Worm (Caenorhabditis elegans): Measurements from ENCODE around the gene lys-3.

DNA sequence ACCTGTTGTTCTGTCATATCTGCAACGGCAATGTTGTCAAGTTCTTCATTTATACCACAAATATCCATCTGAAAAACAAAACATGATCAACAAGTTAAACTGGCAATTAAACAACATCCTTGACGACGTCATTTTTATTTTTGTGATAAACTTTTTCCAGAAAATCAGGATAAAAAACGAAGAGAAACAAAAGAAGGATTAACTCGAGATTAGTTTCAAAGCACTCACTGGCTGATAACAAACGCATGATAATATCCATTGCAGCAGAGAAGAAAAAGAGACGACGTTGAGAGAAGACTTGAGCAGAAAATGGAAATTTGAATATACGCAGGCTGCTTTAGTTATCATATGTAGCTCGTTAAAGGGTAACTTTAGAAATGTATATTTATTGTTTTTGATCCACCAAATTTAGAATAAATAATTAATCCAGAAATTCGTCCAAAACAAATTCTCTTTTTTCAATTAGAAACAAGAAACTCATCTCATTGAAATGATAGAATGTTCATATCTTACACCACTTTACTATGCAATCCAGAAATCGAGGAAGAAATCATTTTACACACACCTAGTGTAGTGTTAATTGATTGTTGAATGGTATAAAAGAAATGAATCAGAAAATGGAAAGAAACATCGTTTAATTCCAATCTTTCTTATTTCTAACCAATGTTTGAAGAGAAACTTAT, 42.1 kb downstream of the lys-3 start, which contains the start of the genes C12D8.21 and col-148:
- TF ChIP-seq nhr-76 (tag; optimal IDR thresholded peaks at IDR 0.05), result no peak
- no peak for TF ChIP-seq sptf-1 (tag; optimal IDR thresholded peaks at IDR 0.05)
- no peak for TF ChIP-seq nhr-28 (tag; optimal IDR thresholded peaks at IDR 0.05)
- TF ChIP-seq lsy-2 (tag; optimal IDR thresholded peaks at IDR 0.05), result no peak
- TF ChIP-seq unc-62 (GFP tag; optimal IDR thresholded peaks at IDR 0.05), result no peak
- TF ChIP-seq pha-4 (tag; optimal IDR thresholded peaks at IDR 0.05), result no peak
- no peak for TF ChIP-seq elt-3 (tag; optimal IDR thresholded peaks at IDR 0.05)
- TF ChIP-seq snpc-4 (tag; optimal IDR thresholded peaks at IDR 0.05), result no peak
- TF ChIP-seq nhr-237 (tag; optimal IDR thresholded peaks at IDR 0.05), result no peak
- TF ChIP-seq ztf-11 (tag; optimal IDR thresholded peaks at IDR 0.05), result no peak
- TF ChIP-seq nhr-12 (tag; optimal IDR thresholded peaks at IDR 0.05), result no peak
- TF ChIP-seq lin-13 (tag; optimal IDR thresholded peaks at IDR 0.05), result no peak
